Fruit fly (Drosophila melanogaster): ENCODE measurements around the gene CG32655.

The CG32655 gene

dm6 chrX:12203555-12203955, 32.1 kb downstream of the CG32655 start (continued):
- TF ChIP-seq CG6689 (GFP tag; IDR thresholded peaks at IDR 0.05) (peak; percentile 40; the same call in 1 of the 2 replicates), luna (GFP tag; optimal IDR thresholded peaks at IDR 0.05) (peak; percentile 43), CG9797 (GFP tag; optimal IDR thresholded peaks at IDR 0.05) (peak; percentile 73), Jarid2 (GFP tag; optimal IDR thresholded peaks at IDR 0.05) (peak; percentile 97), Gug (GFP tag; IDR thresholded peaks at IDR 0.05) (peak; percentile 11; the same call in 1 of the 4 replicates), Sox100B (GFP tag; optimal IDR thresholded peaks at IDR 0.05) (peak; percentile 58), tin (GFP tag; optimal IDR thresholded peaks at IDR 0.05) (peak; percentile 27), fru (optimal IDR thresholded peaks at IDR 0.05) (no peak), ash1 (GFP tag; optimal IDR thresholded peaks at IDR 0.05) (peak; percentile 88), CG34224 (GFP tag; IDR thresholded peaks at IDR 0.05; ENCODE audit: partially characterized antibody) (peak; percentile 60), lab (GFP tag; optimal IDR thresholded peaks at IDR 0.05) (peak; percentile 90), CG43689 (GFP tag; IDR thresholded peaks at IDR 0.05) (peak; percentile 54), zf30C (GFP tag; optimal IDR thresholded peaks at IDR 0.05) (peak; percentile 48), Opbp (GFP tag; IDR thresholded peaks at IDR 0.05; ENCODE audit: partially characterized antibody) (peak; percentile 51; the same call in 1 of the 3 replicates), shn (GFP tag; optimal IDR thresholded peaks at IDR 0.05) (peak; percentile 70), CG7357 (GFP tag; IDR thresholded peaks at IDR 0.05) (no peak), peb (GFP tag; IDR thresholded peaks at IDR 0.05) (peak; percentile 54; the same call in 1 of the 2 replicates), Antp (GFP tag; optimal IDR thresholded peaks at IDR 0.05) (peak; percentile 65), ranshi (GFP tag; IDR thresholded peaks at IDR 0.05) (peak; percentile 57; the same call in 1 of the 2 replicates), CG4404 (GFP tag; IDR thresholded peaks at IDR 0.05) (no peak), emc (GFP tag; optimal IDR thresholded peaks at IDR 0.05) (no peak), CG6791 (GFP tag; IDR thresholded peaks at IDR 0.05; ENCODE audit: partially characterized antibody) (peak; percentile 68; the same call in 2 of the 3 replicates), HLH54F (GFP tag; optimal IDR thresholded peaks at IDR 0.05) (peak; percentile 33), unc-4 (GFP tag; IDR thresholded peaks at IDR 0.05; ENCODE audit: partially characterized antibody) (no peak; the same call in 1 of the 2 replicates), HLHmδ (GFP tag; optimal IDR thresholded peaks at IDR 0.05) (peak; percentile 88), ftz-f1 (GFP tag; optimal IDR thresholded peaks at IDR 0.05) (peak; percentile 55), mam (GFP tag; optimal IDR thresholded peaks at IDR 0.05) (peak; percentile 18), CG6175 (GFP tag; IDR thresholded peaks at IDR 0.05) (0 out of 3 replicates have a peak, but pooled peaks have one; percentile 67), CG18599 (GFP tag; optimal IDR thresholded peaks at IDR 0.05) (peak; percentile 77), CG10321 (GFP tag; IDR thresholded peaks at IDR 0.05) (peak; percentile 71), CG14710 (tag; optimal IDR thresholded peaks at IDR 0.05) (peak; percentile 52), Dbx (GFP tag; IDR thresholded peaks at IDR 0.05) (peak; percentile 72; the same call in 2 of the 3 replicates), Dek (tag; optimal IDR thresholded peaks at IDR 0.05) (peak; percentile 16), CG9932 (GFP tag; IDR thresholded peaks at IDR 0.05) (0 out of 2 replicates have a peak, but pooled peaks have one; percentile 26), Xrp1 (GFP tag; IDR thresholded peaks at IDR 0.05) (no peak), bowl (GFP tag; IDR thresholded peaks at IDR 0.05) (no peak; the same call in 1 of the 2 replicates), Dll (GFP tag; IDR thresholded peaks at IDR 0.05; ENCODE audit: partially characterized antibody) (peak; percentile 54; the same call in 3 of the 4 replicates), bsh (GFP tag; optimal IDR thresholded peaks at IDR 0.05) (peak in 1 of 2 experiments; percentile 61), YL-1 (GFP tag; optimal IDR thresholded peaks at IDR 0.05) (peak; percentile 67), zfh2 (GFP tag; optimal IDR thresholded peaks at IDR 0.05) (no peak), scrt (GFP tag; optimal IDR thresholded peaks at IDR 0.05) (peak; percentile 75), CG17385 (GFP tag; optimal IDR thresholded peaks at IDR 0.05) (peak; percentile 78), CG3065 (GFP tag; optimal IDR thresholded peaks at IDR 0.05) (no peak), ham (GFP tag; IDR thresholded peaks at IDR 0.05) (no peak), gfzf (GFP tag; optimal IDR thresholded peaks at IDR 0.05) (peak; percentile 82), CG13123 (GFP tag; optimal IDR thresholded peaks at IDR 0.05) (peak; percentile 1), CG17829 (tag; optimal IDR thresholded peaks at IDR 0.05) (peak; percentile 1), E2f2 (GFP tag; IDR thresholded peaks at IDR 0.05) (peak; percentile 59), CG4820 (GFP tag; optimal IDR thresholded peaks at IDR 0.05) (no peak), gsb-n (tag; optimal IDR thresholded peaks at IDR 0.05) (peak; percentile 55)

Data from whole organism, embryonic.